Fruit fly (Drosophila melanogaster) whole organism, embryonic: Measurements from ENCODE around the gene Stt3B.
A peak's percentile ranks its signal among the peaks of the same experiment; 100 is the strongest.

ENCODE experiments used
- Abd-B ChIP-seq: fragments of 200-800 bp; sonication (Bioruptor generic); optimal IDR thresholded peaks from 2 replicates; lab custom pipeline; 2018; ENCODE audit warnings: missing biosample characterization, mild to moderate bottlenecking, missing genetic modification characterization, moderate library complexity
- Adf1 ChIP-seq: fragments of 200-800 bp; sonication (Bioruptor generic); IDR thresholded peaks from 2 replicates; pipeline ENCODE4 v1.3.6; 2022; ENCODE audit warnings: missing biosample characterization, missing genetic modification characterization
- Aef1 ChIP-seq: fragments of 200-800 bp; sonication (Bioruptor generic); IDR thresholded peaks from 3 replicates; pipeline ENCODE4 v1.3.6; 2022; ENCODE audit warnings: missing biosample characterization, missing genetic modification characterization
- Awh ChIP-seq: fragments of 200-800 bp; sonication (Bioruptor generic); IDR thresholded peaks from 2 replicates; pipeline ENCODE4, ENCODE4 v1.3.6; 2022; ENCODE audit warnings: missing biosample characterization, missing genetic modification characterization
- CG10274 ChIP-seq: fragments of 200-800 bp; sonication (Bioruptor generic); optimal IDR thresholded peaks from 3 replicates; lab custom pipeline; 2017; ENCODE audit warnings: missing biosample characterization, mild to moderate bottlenecking, missing genetic modification characterization
- CG11247 ChIP-seq: fragments of 200-800 bp; sonication (Bioruptor generic); IDR thresholded peaks from 2 replicates; pipeline ENCODE4 v1.3.6; 2022; ENCODE audit warnings: missing biosample characterization, missing genetic modification characterization
- CG11456 ChIP-seq: fragments of 200-800 bp; sonication (Bioruptor generic); IDR thresholded peaks from 3 replicates; pipeline ENCODE4 v1.3.6; 2022; ENCODE audit warnings: missing biosample characterization, missing genetic modification characterization
- CG13296 ChIP-seq: fragments of 200-800 bp; sonication (Bioruptor generic); optimal IDR thresholded peaks from 3 replicates; lab custom pipeline; 2018; ENCODE audit warnings: missing biosample characterization, mild to moderate bottlenecking, missing genetic modification characterization
- CG13775 ChIP-seq: fragments of 200-800 bp; sonication (Bioruptor generic); optimal IDR thresholded peaks from 3 replicates; lab custom pipeline; 2017; ENCODE audit warnings: missing biosample characterization, mild to moderate bottlenecking, missing genetic modification characterization
- CG13894 ChIP-seq: fragments of 200-800 bp; sonication (Bioruptor generic); optimal IDR thresholded peaks from 3 replicates; lab custom pipeline; 2018; ENCODE audit warnings: missing biosample characterization, mild to moderate bottlenecking, missing genetic modification characterization, moderate library complexity
- CG15696 ChIP-seq: fragments of 200-800 bp; sonication (Bioruptor generic); optimal IDR thresholded peaks from 2 replicates; lab custom pipeline; 2019; ENCODE audit warnings: missing biosample characterization, mild to moderate bottlenecking, missing genetic modification characterization, moderate library complexity
- CG1602 ChIP-seq: fragments of 200-800 bp; sonication (Bioruptor generic); optimal IDR thresholded peaks from 3 replicates; lab custom pipeline; 2016; ENCODE audit warnings: missing biosample characterization, missing genetic modification characterization
- CG1603 ChIP-seq: fragments of 200-800 bp; sonication (Bioruptor generic); optimal IDR thresholded peaks from 2 replicates; lab custom pipeline; 2019; ENCODE audit warnings: missing biosample characterization, mild to moderate bottlenecking, missing genetic modification characterization, moderate library complexity
- CG17361 ChIP-seq: fragments of 200-800 bp; sonication (Bioruptor generic); IDR thresholded peaks from 3 replicates; pipeline ENCODE4 v1.3.6; 2022; ENCODE audit warnings: missing biosample characterization, missing genetic modification characterization
- CG17612 ChIP-seq: fragments of 200-800 bp; sonication (Bioruptor generic); IDR thresholded peaks from 2 replicates; pipeline ENCODE4 v1.3.6; 2022; ENCODE audit warnings: missing biosample characterization, missing genetic modification characterization
- CG1792 ChIP-seq: fragments of 200-800 bp; sonication (Bioruptor generic); optimal IDR thresholded peaks from 2 replicates; lab custom pipeline; 2016; ENCODE audit warnings: missing biosample characterization, missing genetic modification characterization
- CG2120 ChIP-seq: fragments of 200-800 bp; sonication (Bioruptor generic); optimal IDR thresholded peaks from 3 replicates; lab custom pipeline; 2016; ENCODE audit warnings: missing biosample characterization, missing genetic modification characterization
- CG2202 ChIP-seq: fragments of 200-800 bp; sonication (Bioruptor generic); optimal IDR thresholded peaks from 2 replicates; lab custom pipeline; 2018; ENCODE audit warnings: missing biosample characterization, mild to moderate bottlenecking, missing genetic modification characterization
- CG31388 ChIP-seq: fragments of 200-800 bp; sonication (Bioruptor generic); optimal IDR thresholded peaks from 2 replicates; lab custom pipeline; 2016; ENCODE audit warnings: missing biosample characterization, missing genetic modification characterization
- CG3838 ChIP-seq: fragments of 200-800 bp; sonication (Bioruptor generic); optimal IDR thresholded peaks from 3 replicates; lab custom pipeline; 2016; ENCODE audit warnings: missing biosample characterization, missing genetic modification characterization
- CG4854 ChIP-seq: fragments of 200-800 bp; sonication (Bioruptor generic); optimal IDR thresholded peaks from 2 replicates; lab custom pipeline; 2016; ENCODE audit warnings: missing biosample characterization, missing genetic modification characterization, inconsistent platforms
- CG6175 ChIP-seq: fragments of 200-800 bp; sonication (Bioruptor generic); IDR thresholded peaks from 3 replicates; pipeline ENCODE4 v1.3.6; 2022; ENCODE audit warnings: missing biosample characterization, missing genetic modification characterization
- CG6854 ChIP-seq: fragments of 200-800 bp; sonication (Bioruptor generic); optimal IDR thresholded peaks from 3 replicates; lab custom pipeline; 2017; ENCODE audit warnings: missing biosample characterization, mild to moderate bottlenecking, missing genetic modification characterization
- CG7357 ChIP-seq: fragments of 200-800 bp; sonication (Bioruptor generic); IDR thresholded peaks from 3 replicates; pipeline ENCODE4 v1.3.6; 2022; ENCODE audit warnings: missing biosample characterization, missing genetic modification characterization
- CG8359 ChIP-seq: fragments of 200-800 bp; sonication (Bioruptor generic); optimal IDR thresholded peaks from 2 replicates; lab custom pipeline; 2017; ENCODE audit warnings: missing biosample characterization, mild to moderate bottlenecking, missing genetic modification characterization, borderline replicate concordance
- Dad ChIP-seq: fragments of 200-800 bp; sonication (Bioruptor generic); optimal IDR thresholded peaks from 3 replicates; lab custom pipeline; 2016; ENCODE audit warnings: missing biosample characterization, missing genetic modification characterization
- Dp ChIP-seq: fragments of 200-800 bp; sonication (Bioruptor generic); optimal IDR thresholded peaks from 2 replicates; lab custom pipeline; 2018; ENCODE audit warnings: missing biosample characterization, mild to moderate bottlenecking, missing genetic modification characterization, moderate library complexity
- Gsc ChIP-seq: fragments of 200-800 bp; sonication (Bioruptor generic); IDR thresholded peaks from 2 replicates; pipeline ENCODE4 v1.3.6; 2022; ENCODE audit warnings: missing biosample characterization, missing genetic modification characterization
- Lim3 ChIP-seq: fragments of 200-800 bp; sonication (Bioruptor generic); IDR thresholded peaks from 2 replicates; pipeline ENCODE4 v1.3.6; 2022; ENCODE audit warnings: missing biosample characterization, missing genetic modification characterization
- Mrtf ChIP-seq: fragments of 200-800 bp; sonication (Bioruptor generic); IDR thresholded peaks from 3 replicates; pipeline ENCODE4 v1.3.6; 2022; ENCODE audit warnings: missing biosample characterization, missing genetic modification characterization
- Opbp ChIP-seq: fragments of 200-800 bp; sonication (Bioruptor generic); IDR thresholded peaks from 3 replicates; pipeline ENCODE4 v1.3.6; 2022; ENCODE audit warnings: missing biosample characterization, missing genetic modification characterization; ENCODE audit not compliant: partially characterized antibody
- Pdp1 ChIP-seq, 2 experiments: fragments of 200-800 bp; sonication (Bioruptor generic); optimal IDR thresholded peaks; 3 replicates each; lab custom pipeline; 2016; ENCODE audit warnings: missing biosample characterization in 2 of 2, missing genetic modification characterization in 2 of 2, mild to moderate bottlenecking in 1 of 2, moderate library complexity in 1 of 2
- Sry-δ ChIP-seq: fragments of 200-800 bp; sonication (Bioruptor generic); optimal IDR thresholded peaks from 2 replicates; lab custom pipeline; 2016; ENCODE audit warnings: missing biosample characterization, missing genetic modification characterization
- Vsx1 ChIP-seq: fragments of 200-800 bp; sonication (Bioruptor generic); optimal IDR thresholded peaks from 2 replicates; lab custom pipeline; 2017; ENCODE audit warnings: missing biosample characterization, mild to moderate bottlenecking, missing genetic modification characterization, missing genetic modification reagents
- br ChIP-seq: fragments of >200 bp; optimal IDR thresholded peaks from 2 replicates; lab custom pipeline; 2017
- eyg ChIP-seq: fragments of 200-800 bp; sonication (Bioruptor generic); optimal IDR thresholded peaks from 3 replicates; lab custom pipeline; 2016; ENCODE audit warnings: missing biosample characterization, missing genetic modification characterization
- fd96Cb ChIP-seq: fragments of 200-800 bp; sonication (Bioruptor generic); optimal IDR thresholded peaks from 2 replicates; lab custom pipeline; 2018; ENCODE audit warnings: missing biosample characterization, mild to moderate bottlenecking, missing genetic modification characterization, moderate library complexity
- gsb ChIP-seq: fragments of 200-800 bp; sonication (Bioruptor generic); IDR thresholded peaks from 2 replicates; pipeline ENCODE4 v1.3.6; 2022; ENCODE audit warnings: missing biosample characterization, missing genetic modification characterization
- hkb ChIP-seq, 2 experiments: fragments of 200-800 bp in 1 of 2; fragments of >200 bp in 1 of 2; sonication (Bioruptor generic) in 1 of 2; IDR thresholded peaks in 1 of 2; optimal IDR thresholded peaks in 1 of 2; 2 replicates each; pipeline versions ENCODE4 v1.3.6 to Lab custom; 2017 to 2022; ENCODE audit warnings: missing biosample characterization in 1 of 2, missing genetic modification characterization in 1 of 2
- inv ChIP-seq: fragments of 200-800 bp; sonication (Bioruptor generic); IDR thresholded peaks from 2 replicates; pipeline ENCODE4 v1.3.6; 2022; ENCODE audit warnings: missing biosample characterization, missing genetic modification characterization; ENCODE audit not compliant: partially characterized antibody
- lbe ChIP-seq: fragments of 200-800 bp; sonication (Bioruptor generic); optimal IDR thresholded peaks from 2 replicates; lab custom pipeline; 2016; ENCODE audit warnings: missing biosample characterization, mild to moderate bottlenecking, missing genetic modification characterization
- onecut ChIP-seq: fragments of 200-800 bp; sonication (Bioruptor generic); IDR thresholded peaks from 2 replicates; pipeline ENCODE4 v1.3.6; 2022; ENCODE audit warnings: missing biosample characterization, missing genetic modification characterization
- pum ChIP-seq: fragments of 200-800 bp; sonication (Bioruptor generic); optimal IDR thresholded peaks from 2 replicates; lab custom pipeline; 2016; ENCODE audit warnings: missing biosample characterization, missing genetic modification characterization
- run ChIP-seq: fragments of 200-800 bp; sonication (Bioruptor generic); optimal IDR thresholded peaks from 3 replicates; lab custom pipeline; 2018; ENCODE audit warnings: missing biosample characterization, mild to moderate bottlenecking, missing genetic modification characterization
- slou ChIP-seq: fragments of 200-800 bp; sonication (Bioruptor generic); optimal IDR thresholded peaks from 3 replicates; lab custom pipeline; 2016; ENCODE audit warnings: missing biosample characterization, missing genetic modification characterization
- sna ChIP-seq: fragments of 200-800 bp; sonication (Bioruptor generic); IDR thresholded peaks from 2 replicates; pipeline ENCODE4 v1.3.6; 2022; ENCODE audit warnings: missing biosample characterization, missing genetic modification characterization; ENCODE audit not compliant: partially characterized antibody
- sob ChIP-seq: fragments of 200-800 bp; sonication (Bioruptor generic); IDR thresholded peaks from 2 replicates; pipeline ENCODE4 v1.3.6; 2022; ENCODE audit warnings: missing biosample characterization, missing genetic modification characterization
- sr ChIP-seq: fragments of 200-800 bp; sonication (Bioruptor generic); IDR thresholded peaks from 3 replicates; pipeline ENCODE4 v1.3.6; 2022; ENCODE audit warnings: missing biosample characterization, missing genetic modification characterization
- toy ChIP-seq: fragments of 200-800 bp; sonication (Bioruptor generic); IDR thresholded peaks from 2 replicates; pipeline ENCODE4 v1.3.6; 2022; ENCODE audit warnings: missing biosample characterization, missing genetic modification characterization
- vnd ChIP-seq: fragments of 200-800 bp; sonication (Bioruptor generic); IDR thresholded peaks from 3 replicates; pipeline ENCODE4 v1.3.6; 2022; ENCODE audit warnings: missing biosample characterization, missing genetic modification characterization; ENCODE audit not compliant: partially characterized antibody

Gene Stt3B

DNA sequence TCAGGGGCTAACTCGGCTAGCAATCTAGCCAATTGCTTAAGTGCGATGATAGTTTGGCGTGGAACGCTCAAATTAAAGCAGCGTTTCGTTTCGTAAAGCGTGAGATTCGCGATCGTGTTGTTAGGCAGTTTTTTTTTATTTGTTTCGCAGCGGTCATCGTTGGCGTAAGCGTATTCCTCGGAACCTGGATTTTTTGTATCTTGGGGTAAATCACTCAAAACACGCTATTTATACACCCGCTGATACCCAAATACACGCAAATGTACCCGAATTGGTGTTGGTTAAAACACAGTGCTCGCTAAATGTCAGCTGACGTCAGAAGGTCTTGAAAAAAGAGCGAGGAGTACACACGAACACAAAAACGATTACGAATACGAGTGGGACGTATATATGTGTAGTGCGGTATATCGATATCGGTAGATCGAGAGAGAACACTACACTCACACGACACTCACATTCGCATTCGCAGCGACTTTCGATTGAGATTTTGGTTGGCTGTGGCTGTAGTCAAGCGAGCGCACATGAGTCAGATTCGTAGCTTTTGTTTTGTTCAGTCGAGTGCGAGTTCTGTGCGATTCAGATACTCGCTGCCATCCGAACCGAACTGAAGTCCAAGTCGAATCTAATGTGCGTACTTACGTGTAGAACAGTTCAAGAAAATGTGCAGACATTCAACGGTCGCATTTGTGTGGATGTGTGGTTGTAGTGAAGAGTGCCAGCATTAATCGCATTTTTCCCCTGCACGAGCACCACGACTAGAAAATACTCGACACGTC is 19.5 kb downstream of the Stt3B start (continued):
- TF ChIP-seq onecut, result peak; percentile 46; the same call in 1 of the 2 replicates
- TF ChIP-seq pum, result no peak
- TF ChIP-seq CG11247 (GFP tag; lab: Robert Waterston, UW), result no peak
- TF ChIP-seq toy, result no peak
- no peak for TF ChIP-seq sr (GFP tag; lab: Robert Waterston, UW)
- TF ChIP-seq CG4854, result no peak
- TF ChIP-seq Pdp1 (GFP tag; optimal IDR thresholded peaks at IDR 0.05; lab: Kevin White, UChicago), result peak in 1 of 2 experiments; percentile 54
- TF ChIP-seq Dp, result peak; percentile 31
- peak; percentile 89 for TF ChIP-seq CG13894 (tag; lab: Kevin White, UChicago)
- no peak for TF ChIP-seq CG1602 (GFP tag; lab: Kevin White, UChicago)
- no peak for TF ChIP-seq inv (GFP tag; lab: Robert Waterston, UW)
- TF ChIP-seq CG6175 (GFP tag; lab: Robert Waterston, UW), result no peak
- no peak for TF ChIP-seq CG2120 (GFP tag; lab: Kevin White, UChicago)
- no peak for TF ChIP-seq Aef1 (GFP tag; lab: Robert Waterston, UW)
- TF ChIP-seq CG6854 (GFP tag; lab: Kevin White, UChicago), result peak; percentile 10
- TF ChIP-seq CG31388 (GFP tag; lab: Kevin White, UChicago), result no peak
- TF ChIP-seq CG1792 (GFP tag; lab: Kevin White, UChicago), result no peak
- TF ChIP-seq eyg, result no peak
- TF ChIP-seq Awh, result no peak
- TF ChIP-seq Gsc (GFP tag; lab: Robert Waterston, UW), result no peak
- peak; percentile 49 for TF ChIP-seq CG13296 (GFP tag; lab: Kevin White, UChicago)
- TF ChIP-seq Sry-δ, result peak; percentile 46
- no peak for TF ChIP-seq Abd-B (GFP tag; lab: Kevin White, UChicago)
- TF ChIP-seq CG7357 (GFP tag; lab: Robert Waterston, UW), result no peak
- no peak for TF ChIP-seq vnd (GFP tag; lab: Robert Waterston, UW)
- no peak for TF ChIP-seq Adf1 (GFP tag; lab: Robert Waterston, UW)
- TF ChIP-seq CG13775, result no peak
- no peak for TF ChIP-seq Dad (GFP tag; lab: Kevin White, UChicago)
- TF ChIP-seq lbe, result peak; percentile 88
- TF ChIP-seq run (tag; lab: Kevin White, UChicago), result peak; percentile 21
- no peak for TF ChIP-seq Mrtf (GFP tag; lab: Robert Waterston, UW)
- TF ChIP-seq fd96Cb (tag; lab: Kevin White, UChicago), result no peak
- no peak for TF ChIP-seq gsb (GFP tag; lab: Robert Waterston, UW)
- no peak for TF ChIP-seq CG3838 (GFP tag; lab: Kevin White, UChicago)
- TF ChIP-seq CG8359 (GFP tag; lab: Kevin White, UChicago), result no peak
- TF ChIP-seq br (lab: Kevin White, UChicago), result no peak
- TF ChIP-seq Opbp (GFP tag; lab: Robert Waterston, UW), result no peak
- TF ChIP-seq Vsx1, result no peak
- TF ChIP-seq CG10274, result no peak
- TF ChIP-seq Lim3, result no peak
- TF ChIP-seq slou (GFP tag; lab: Kevin White, UChicago), result no peak
- peak; percentile 3 for TF ChIP-seq CG2202 (tag; lab: Kevin White, UChicago)
- no peak for TF ChIP-seq sob (GFP tag; lab: Robert Waterston, UW)
- peak; percentile 8 for TF ChIP-seq CG1603 (tag; lab: Kevin White, UChicago)
- TF ChIP-seq CG15696, result no peak
- no peak for TF ChIP-seq sna (GFP tag; lab: Robert Waterston, UW)
- TF ChIP-seq CG11456 (GFP tag; lab: Robert Waterston, UW), result no peak
- TF ChIP-seq CG17612 (GFP tag; lab: Robert Waterston, UW), result no peak
- TF ChIP-seq CG17361 (GFP tag; lab: Robert Waterston, UW), result no peak
- no peak for TF ChIP-seq hkb (optimal IDR thresholded peaks at IDR 0.05; lab: Kevin White, UChicago)
- TF ChIP-seq hkb (GFP tag; IDR thresholded peaks at IDR 0.05; lab: Robert Waterston, UW), result no peak
